Fruit fly (Drosophila melanogaster) whole organism, embryonic: Measurements from ENCODE around the gene dx.
A peak's percentile ranks its signal among the peaks of the same experiment; 100 is the strongest.

Source experiments
- Ada2b ChIP-seq: fragments of 200-800 bp; sonication (Bioruptor generic); IDR thresholded peaks from 2 replicates; pipeline ENCODE4 v1.3.6; 2022; ENCODE audit warnings: missing biosample characterization, missing genetic modification characterization
- Antp ChIP-seq: fragments of 200-800 bp; sonication (Bioruptor generic); optimal IDR thresholded peaks from 3 replicates; lab custom pipeline; 2016; ENCODE audit warnings: missing biosample characterization, missing genetic modification characterization
- CG10431 ChIP-seq: fragments of 200-800 bp; sonication (Bioruptor generic); optimal IDR thresholded peaks from 3 replicates; lab custom pipeline; 2018; ENCODE audit warnings: missing biosample characterization, mild to moderate bottlenecking, missing genetic modification characterization
- CG10543 ChIP-seq: fragments of 200-800 bp; sonication (Bioruptor generic); optimal IDR thresholded peaks from 3 replicates; lab custom pipeline; 2017; ENCODE audit warnings: missing biosample characterization, mild to moderate bottlenecking, missing genetic modification characterization, moderate library complexity
- CG11093 ChIP-seq: fragments of 200-800 bp; sonication (Bioruptor generic); IDR thresholded peaks from 3 replicates; pipeline ENCODE4 v1.3.6; 2022; ENCODE audit warnings: missing biosample characterization, missing genetic modification characterization
- CG11456 ChIP-seq: fragments of 200-800 bp; sonication (Bioruptor generic); IDR thresholded peaks from 3 replicates; pipeline ENCODE4 v1.3.6; 2022; ENCODE audit warnings: missing biosample characterization, missing genetic modification characterization
- CG12391 ChIP-seq: fragments of 200-800 bp; sonication (Bioruptor generic); optimal IDR thresholded peaks from 3 replicates; lab custom pipeline; 2018; ENCODE audit warnings: missing biosample characterization, mild to moderate bottlenecking, missing genetic modification characterization, moderate library complexity
- CG14710 ChIP-seq: fragments of 200-800 bp; sonication (Bioruptor generic); optimal IDR thresholded peaks from 3 replicates; lab custom pipeline; 2019; ENCODE audit warnings: missing biosample characterization, mild to moderate bottlenecking, missing genetic modification characterization, moderate library complexity
- CG17328 ChIP-seq: fragments of 200-800 bp; sonication (Bioruptor generic); IDR thresholded peaks from 2 replicates; pipeline ENCODE4 v1.3.6; 2022; ENCODE audit warnings: missing biosample characterization, missing genetic modification characterization
- CG17385 ChIP-seq: fragments of 200-800 bp; sonication (Bioruptor generic); optimal IDR thresholded peaks from 3 replicates; lab custom pipeline; 2018; ENCODE audit warnings: missing biosample characterization, mild to moderate bottlenecking, missing genetic modification characterization
- CG17829 ChIP-seq: fragments of 200-800 bp; optimal IDR thresholded peaks from 2 replicates; lab custom pipeline; 2019; ENCODE audit warnings: missing biosample characterization, mild to moderate bottlenecking, missing genetic modification characterization, moderate library complexity
- CG18262 ChIP-seq: fragments of 200-800 bp; optimal IDR thresholded peaks from 3 replicates; lab custom pipeline; 2019; ENCODE audit warnings: missing biosample characterization, mild to moderate bottlenecking, missing genetic modification characterization, moderate library complexity
- CG3065 ChIP-seq: fragments of 200-800 bp; sonication (Bioruptor generic); optimal IDR thresholded peaks from 2 replicates; lab custom pipeline; 2016; ENCODE audit warnings: missing biosample characterization, missing genetic modification characterization
- CG32767 ChIP-seq: fragments of 200-800 bp; sonication (Bioruptor generic); IDR thresholded peaks from 2 replicates; pipeline ENCODE4 v1.3.6; 2022; ENCODE audit warnings: missing biosample characterization, missing genetic modification characterization
- CG42726 ChIP-seq: fragments of 200-800 bp; sonication (Bioruptor generic); IDR thresholded peaks from 2 replicates; pipeline ENCODE4 v1.3.6; 2022; ENCODE audit warnings: missing biosample characterization, missing genetic modification characterization; ENCODE audit not compliant: partially characterized antibody
- CG6689 ChIP-seq: fragments of 200-800 bp; sonication (Bioruptor generic); IDR thresholded peaks from 2 replicates; pipeline ENCODE4 v1.3.6; 2022; ENCODE audit warnings: missing biosample characterization, missing genetic modification characterization
- CG6765 ChIP-seq: fragments of 200-800 bp; sonication (Bioruptor generic); optimal IDR thresholded peaks from 3 replicates; lab custom pipeline; 2017; ENCODE audit warnings: missing biosample characterization, mild to moderate bottlenecking, missing genetic modification characterization
- CG7271 ChIP-seq: fragments of 200-800 bp; sonication (Bioruptor generic); optimal IDR thresholded peaks from 2 replicates; lab custom pipeline; 2018; ENCODE audit warnings: missing biosample characterization, mild to moderate bottlenecking, missing genetic modification characterization, moderate library complexity
- CG7357 ChIP-seq: fragments of 200-800 bp; sonication (Bioruptor generic); IDR thresholded peaks from 3 replicates; pipeline ENCODE4 v1.3.6; 2022; ENCODE audit warnings: missing biosample characterization, missing genetic modification characterization
- CG7928 ChIP-seq: fragments of 200-800 bp; sonication (Bioruptor generic); optimal IDR thresholded peaks from 2 replicates; lab custom pipeline; 2017; ENCODE audit warnings: missing biosample characterization, mild to moderate bottlenecking, missing genetic modification characterization
- CG8281 ChIP-seq: fragments of 200-800 bp; sonication (Bioruptor generic); optimal IDR thresholded peaks from 2 replicates; lab custom pipeline; 2018; ENCODE audit warnings: missing biosample characterization, mild to moderate bottlenecking, missing genetic modification characterization, moderate library complexity
- CG8388 ChIP-seq: fragments of 200-800 bp; sonication (Bioruptor generic); optimal IDR thresholded peaks from 2 replicates; lab custom pipeline; 2019; ENCODE audit warnings: missing biosample characterization, mild to moderate bottlenecking, missing genetic modification characterization, moderate library complexity
- D19B ChIP-seq: fragments of 200-800 bp; sonication (Bioruptor generic); optimal IDR thresholded peaks from 2 replicates; lab custom pipeline; 2017; ENCODE audit warnings: missing biosample characterization, mild to moderate bottlenecking, missing genetic modification characterization
- Med ChIP-seq: fragments of 200-800 bp; sonication (Bioruptor generic); peaks from one replicate; lab custom pipeline; 2016; ENCODE audit warnings: missing biosample characterization, missing genetic modification characterization, mild to moderate bottlenecking, inconsistent platforms, moderate library complexity
- NFAT ChIP-seq: fragments of 200-800 bp; sonication (Bioruptor generic); IDR thresholded peaks from 2 replicates; pipeline ENCODE4 v1.3.6; 2022; ENCODE audit warnings: missing biosample characterization, missing genetic modification characterization
- PHDP ChIP-seq: fragments of 200-800 bp; sonication (Bioruptor generic); optimal IDR thresholded peaks from 3 replicates; lab custom pipeline; 2018; ENCODE audit warnings: missing biosample characterization, mild to moderate bottlenecking, missing genetic modification characterization, moderate library complexity
- Rfx ChIP-seq: fragments of 200-800 bp; sonication (Bioruptor generic); IDR thresholded peaks from 2 replicates; pipeline ENCODE4 v1.3.6; 2022; ENCODE audit warnings: missing biosample characterization, missing genetic modification characterization
- ap ChIP-seq: fragments of 200-800 bp; sonication (Bioruptor generic); IDR thresholded peaks from 2 replicates; pipeline ENCODE4 v1.3.6; 2022; ENCODE audit warnings: missing biosample characterization, missing genetic modification characterization
- cg ChIP-seq: fragments of 200-800 bp; sonication (Bioruptor generic); optimal IDR thresholded peaks from 3 replicates; lab custom pipeline; 2019; ENCODE audit warnings: missing biosample characterization, mild to moderate bottlenecking, missing genetic modification characterization, moderate library complexity
- da ChIP-seq: fragments of 200-800 bp; sonication (Bioruptor generic); optimal IDR thresholded peaks from 2 replicates; lab custom pipeline; 2016; ENCODE audit warnings: missing biosample characterization, missing genetic modification characterization
- dati ChIP-seq: fragments of 200-800 bp; sonication (Bioruptor generic); IDR thresholded peaks from 2 replicates; pipeline ENCODE4 v1.3.6; 2022; ENCODE audit warnings: missing biosample characterization, missing genetic modification characterization
- dm ChIP-seq: fragments of 200-800 bp; sonication (Bioruptor generic); optimal IDR thresholded peaks from 3 replicates; lab custom pipeline; 2016; ENCODE audit warnings: missing biosample characterization, missing genetic modification characterization
- dmrt99B ChIP-seq: fragments of 200-800 bp; sonication (Bioruptor generic); optimal IDR thresholded peaks from 2 replicates; lab custom pipeline; 2018; ENCODE audit warnings: missing biosample characterization, mild to moderate bottlenecking, missing genetic modification characterization, moderate library complexity
- esg ChIP-seq: fragments of 200-800 bp; sonication (Bioruptor generic); conservative IDR thresholded peaks from 2 replicates; pipeline ENCODE4 v1.3.6; 2022; ENCODE audit warnings: missing biosample characterization, missing genetic modification characterization
- fd102C ChIP-seq: fragments of 200-800 bp; sonication (Bioruptor generic); optimal IDR thresholded peaks from 2 replicates; lab custom pipeline; 2018; ENCODE audit warnings: missing biosample characterization, mild to moderate bottlenecking, missing genetic modification characterization, moderate library complexity
- ftz-f1 ChIP-seq: fragments of 200-800 bp; sonication (Bioruptor generic); optimal IDR thresholded peaks from 2 replicates; lab custom pipeline; 2016; ENCODE audit warnings: missing biosample characterization, missing genetic modification characterization
- mirr ChIP-seq: fragments of 200-800 bp; sonication (Bioruptor generic); optimal IDR thresholded peaks from 3 replicates; lab custom pipeline; 2018; ENCODE audit warnings: missing biosample characterization, mild to moderate bottlenecking, missing genetic modification characterization
- nom ChIP-seq: fragments of 200-800 bp; sonication (Bioruptor generic); optimal IDR thresholded peaks from 2 replicates; lab custom pipeline; 2017; ENCODE audit warnings: missing biosample characterization, missing genetic modification characterization, mild to moderate bottlenecking, moderate library complexity, missing genetic modification reagents
- pfk ChIP-seq: fragments of 200-800 bp; sonication (Bioruptor generic); optimal IDR thresholded peaks from 2 replicates; lab custom pipeline; 2018; ENCODE audit warnings: missing biosample characterization, mild to moderate bottlenecking, missing genetic modification characterization, moderate library complexity
- pros ChIP-seq: fragments of 200-800 bp; sonication (Bioruptor generic); optimal IDR thresholded peaks from 3 replicates; lab custom pipeline; 2019; ENCODE audit warnings: missing biosample characterization, mild to moderate bottlenecking, missing genetic modification characterization, moderate library complexity
- psq ChIP-seq: fragments of 200-800 bp; sonication (Bioruptor generic); optimal IDR thresholded peaks from 2 replicates; lab custom pipeline; 2017; ENCODE audit warnings: missing biosample characterization, missing genetic modification characterization
- ro ChIP-seq: fragments of 200-800 bp; sonication (Bioruptor generic); IDR thresholded peaks from 2 replicates; pipeline ENCODE4 v1.3.6; 2022; ENCODE audit warnings: missing biosample characterization, missing genetic modification characterization
- sc ChIP-seq, 3 experiments: fragments of >200 bp in 2 of 3; fragments of 200-800 bp in 1 of 3; sonication (Bioruptor generic) in 1 of 3; optimal IDR thresholded peaks; 2 replicates in 2 of 3; 3 replicates in 1 of 3; lab custom pipeline; 2017; ENCODE audit warnings: mild to moderate bottlenecking in 1 of 3, missing biosample characterization in 1 of 3, missing genetic modification characterization in 1 of 3, missing genetic modification reagents in 1 of 3
- schlank ChIP-seq: fragments of 200-800 bp; sonication (Bioruptor generic); optimal IDR thresholded peaks from 2 replicates; lab custom pipeline; 2018; ENCODE audit warnings: missing biosample characterization, mild to moderate bottlenecking, missing genetic modification characterization
- sna ChIP-seq: fragments of 200-800 bp; sonication (Bioruptor generic); IDR thresholded peaks from 2 replicates; pipeline ENCODE4 v1.3.6; 2022; ENCODE audit warnings: missing biosample characterization, missing genetic modification characterization; ENCODE audit not compliant: partially characterized antibody
- tup ChIP-seq: fragments of 200-800 bp; sonication (Bioruptor generic); optimal IDR thresholded peaks from 2 replicates; lab custom pipeline; 2016; ENCODE audit warnings: missing biosample characterization, mild to moderate bottlenecking, missing genetic modification characterization, moderate library complexity
- zf30C ChIP-seq: fragments of 200-800 bp; sonication (Bioruptor generic); optimal IDR thresholded peaks from 3 replicates; lab custom pipeline; 2018; ENCODE audit warnings: missing biosample characterization, mild to moderate bottlenecking, missing genetic modification characterization
- zfh1 ChIP-seq: fragments of 200-800 bp; sonication (Bioruptor generic); IDR thresholded peaks from 3 replicates; pipeline ENCODE4 v1.3.6; 2022; ENCODE audit warnings: missing biosample characterization, missing genetic modification characterization

dx gene

DNA sequence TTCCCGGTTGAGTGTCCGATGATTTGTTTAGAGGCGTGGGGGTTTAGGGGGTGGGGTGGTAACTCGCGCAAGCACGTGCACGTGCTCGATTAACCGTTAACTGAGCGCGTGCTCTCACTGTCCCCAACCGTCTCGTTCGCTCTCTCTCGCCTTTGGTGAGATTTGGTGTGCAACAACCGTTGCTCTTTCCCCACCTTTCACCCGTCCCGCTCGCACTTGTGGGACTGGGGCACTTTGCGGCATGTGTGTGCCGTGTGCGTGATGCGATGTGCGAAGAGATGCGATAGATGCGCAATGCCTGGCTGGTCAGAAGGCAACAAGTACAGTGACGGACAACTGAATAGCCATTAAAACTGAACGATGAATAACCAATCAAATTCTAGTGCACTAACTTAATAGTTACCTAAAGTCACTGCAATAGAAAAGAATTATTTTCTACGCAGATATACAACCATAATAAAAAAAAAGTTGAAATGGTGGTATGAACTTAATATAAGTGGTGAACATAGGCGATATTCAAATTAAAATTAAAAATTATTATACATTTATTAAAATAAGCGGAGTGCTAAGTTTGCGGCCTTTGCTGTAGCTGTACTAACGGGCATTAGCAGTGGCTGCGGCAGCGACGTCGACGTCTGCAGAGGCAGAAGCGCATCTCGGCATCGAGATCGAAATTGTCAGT is 37.6 kb downstream of the dx start (continued):
- TF ChIP-seq CG10543 (GFP tag; lab: Kevin White, UChicago) (peak; percentile 61), CG8388 (GFP tag; lab: Kevin White, UChicago) (peak; percentile 93), CG17829 (tag; lab: Kevin White, UChicago) (peak; percentile 95), Med (peak; percentile 81), CG14710 (tag; lab: Kevin White, UChicago) (peak; percentile 94), sna (GFP tag; lab: Robert Waterston, UW) (no peak), CG18262 (peak; percentile 96), CG17328 (GFP tag; lab: Robert Waterston, UW) (peak; percentile 85), CG11456 (0 out of 3 replicates have a peak, but pooled peaks have one; percentile 41), nom (no peak), psq (GFP tag; lab: Kevin White, UChicago) (peak; percentile 42), CG42726 (GFP tag; lab: Robert Waterston, UW) (no peak), da (GFP tag; lab: Kevin White, UChicago) (no peak), ro (GFP tag; lab: Robert Waterston, UW) (peak; percentile 70; the same call in 1 of the 2 replicates), fd102C (no peak), CG7357 (peak; percentile 71), D19B (GFP tag; lab: Kevin White, UChicago) (peak; percentile 42), Antp (peak; percentile 35), sc (optimal IDR thresholded peaks at IDR 0.05; lab: Kevin White, UChicago) (no peak), sc (GFP tag; optimal IDR thresholded peaks at IDR 0.05; lab: Kevin White, UChicago) (peak; percentile 90), esg (peak; percentile 82), CG6689 (GFP tag; lab: Robert Waterston, UW) (peak; percentile 90), CG11093 (GFP tag; lab: Robert Waterston, UW) (peak; percentile 81; the same call in 1 of the 3 replicates), CG10431 (GFP tag; lab: Kevin White, UChicago) (peak; percentile 78), ap (GFP tag; lab: Robert Waterston, UW) (peak; percentile 80), Ada2b (GFP tag; lab: Robert Waterston, UW) (peak; percentile 67), zfh1 (GFP tag; lab: Robert Waterston, UW) (peak; percentile 88), mirr (GFP tag; lab: Kevin White, UChicago) (no peak), CG17385 (GFP tag; lab: Kevin White, UChicago) (peak; percentile 87), CG7271 (tag; lab: Kevin White, UChicago) (peak; percentile 58), dati (GFP tag; lab: Robert Waterston, UW) (no peak), zf30C (GFP tag; lab: Kevin White, UChicago) (no peak), ftz-f1 (GFP tag; lab: Kevin White, UChicago) (no peak), NFAT (GFP tag; lab: Robert Waterston, UW) (peak; percentile 18; the same call in 1 of the 2 replicates), CG6765 (GFP tag; lab: Kevin White, UChicago) (peak; percentile 35), tup (GFP tag; lab: Kevin White, UChicago) (peak; percentile 35), dmrt99B (tag; lab: Kevin White, UChicago) (peak; percentile 95), CG3065 (GFP tag; lab: Kevin White, UChicago) (peak; percentile 40), schlank (no peak), CG8281 (tag; lab: Kevin White, UChicago) (peak; percentile 72), cg (peak; percentile 11), CG7928 (GFP tag; lab: Kevin White, UChicago) (peak; percentile 35), CG32767 (GFP tag; lab: Robert Waterston, UW) (peak; percentile 86), pfk (no peak), dm (GFP tag; lab: Kevin White, UChicago) (no peak), Rfx (GFP tag; lab: Robert Waterston, UW) (peak; percentile 57; the same call in 1 of the 2 replicates), PHDP (tag; lab: Kevin White, UChicago) (peak; percentile 87), pros (peak; percentile 28), CG12391 (tag; lab: Kevin White, UChicago) (peak; percentile 93)
